Worm (Caenorhabditis elegans) whole organism, L1 larva: ENCODE data around the gene uncp-18.

ENCODE experiments used
- C04F5.9 ChIP-seq: sonication (generic microtip); optimal IDR thresholded peaks from 2 replicates; lab custom pipeline; 2016; ENCODE audit warnings: missing genetic modification characterization, missing compliant biosample characterization
- C16A3.4 ChIP-seq: fragments of 150-350 bp; optimal IDR thresholded peaks from 2 replicates; lab custom pipeline; 2014; ENCODE audit warnings: missing biosample characterization, missing genetic modification characterization
- C34B4.2 ChIP-seq: sonication (generic microtip); optimal IDR thresholded peaks from 2 replicates; lab custom pipeline; 2017; ENCODE audit warnings: mild to moderate bottlenecking, missing genetic modification characterization, missing compliant biosample characterization
- F16B12.6 ChIP-seq: fragments of 150-350 bp; optimal IDR thresholded peaks from 2 replicates; lab custom pipeline; 2014; ENCODE audit warnings: missing biosample characterization, missing genetic modification characterization
- aha-1 ChIP-seq: fragments of 150-350 bp; optimal IDR thresholded peaks from 2 replicates; lab custom pipeline; 2014; ENCODE audit warnings: missing biosample characterization, missing genetic modification characterization
- aly-2 ChIP-seq: fragments of 150-350 bp; optimal IDR thresholded peaks from 2 replicates; lab custom pipeline; 2014; ENCODE audit warnings: missing biosample characterization, missing genetic modification characterization
- ama-1 ChIP-seq: fragments of 150-350 bp; optimal IDR thresholded peaks from 2 replicates; lab custom pipeline; 2014
- ceh-63 ChIP-seq: fragments of 200-800 bp; sonication (Bioruptor generic); optimal IDR thresholded peaks from 2 replicates; lab custom pipeline; 2018; ENCODE audit warnings: mild to moderate bottlenecking, missing genetic modification characterization, missing compliant biosample characterization
- ceh-82 ChIP-seq, 3 experiments: fragments of 150-350 bp in 1 of 3; sonication (generic microtip) in 2 of 3; optimal IDR thresholded peaks; 2 replicates each; lab custom pipeline; 2014 to 2017; ENCODE audit warnings: missing biosample characterization in 3 of 3, missing genetic modification characterization in 3 of 3
- dpl-1 ChIP-seq, 3 experiments: fragments of 150-350 bp in 2 of 3; sonication (generic microtip) in 1 of 3; optimal IDR thresholded peaks; 2 replicates each; lab custom pipeline; 2014 to 2017; ENCODE audit warnings: missing biosample characterization in 3 of 3, missing genetic modification characterization in 3 of 3, missing genetic modification reagents in 3 of 3
- dsc-1 ChIP-seq: sonication (generic microtip); optimal IDR thresholded peaks from 2 replicates; lab custom pipeline; 2016; ENCODE audit warnings: mild to moderate bottlenecking, missing genetic modification characterization, missing compliant biosample characterization
- efl-3 ChIP-seq: fragments of 200-800 bp; sonication (Bioruptor generic); optimal IDR thresholded peaks from 2 replicates; lab custom pipeline; 2018; ENCODE audit warnings: mild to moderate bottlenecking, missing genetic modification characterization, missing compliant biosample characterization
- elt-2 ChIP-seq: sonication (generic microtip); optimal IDR thresholded peaks from 2 replicates; lab custom pipeline; 2016; ENCODE audit warnings: missing genetic modification characterization, mild to moderate bottlenecking, inconsistent platforms, missing compliant biosample characterization, missing genetic modification reagents
- ets-5 ChIP-seq: fragments of 200-800 bp; sonication (Bioruptor generic); IDR thresholded peaks from 2 replicates; pipeline ENCODE4 v1.3.6; 2022; ENCODE audit warnings: missing genetic modification characterization, missing compliant biosample characterization
- fkh-4 ChIP-seq: sonication (generic microtip); optimal IDR thresholded peaks from 2 replicates; lab custom pipeline; 2016; ENCODE audit warnings: missing compliant biosample characterization, missing genetic modification characterization, borderline replicate concordance
- fkh-8 ChIP-seq: sonication (generic microtip); optimal IDR thresholded peaks from 2 replicates; lab custom pipeline; 2016; ENCODE audit warnings: mild to moderate bottlenecking, missing genetic modification characterization, missing compliant biosample characterization
- hlh-17 ChIP-seq: fragments of 200-800 bp; sonication (Bioruptor generic); optimal IDR thresholded peaks from 2 replicates; lab custom pipeline; 2018; ENCODE audit warnings: missing genetic modification characterization, mild to moderate bottlenecking, missing compliant biosample characterization, moderate library complexity, borderline replicate concordance
- irx-1 ChIP-seq: sonication (generic microtip); optimal IDR thresholded peaks from 2 replicates; lab custom pipeline; 2016; ENCODE audit warnings: missing genetic modification characterization, missing compliant biosample characterization
- lin-13 ChIP-seq: fragments of 150-350 bp; optimal IDR thresholded peaks from 2 replicates; lab custom pipeline; 2014; ENCODE audit warnings: missing biosample characterization, missing genetic modification reagents, missing genetic modification characterization
- lin-35 ChIP-seq, 2 experiments: fragments of 150-350 bp; optimal IDR thresholded peaks; 2 replicates each; lab custom pipeline; 2014; ENCODE audit warnings: missing biosample characterization in 2 of 2, missing genetic modification characterization in 2 of 2, missing genetic modification reagents in 2 of 2
- lin-39 ChIP-seq: fragments of 150-350 bp; optimal IDR thresholded peaks from 2 replicates; lab custom pipeline; 2014; ENCODE audit warnings: missing biosample characterization, missing genetic modification reagents, missing genetic modification characterization
- lir-3 ChIP-seq: sonication (generic microtip); optimal IDR thresholded peaks from 2 replicates; lab custom pipeline; 2016; ENCODE audit warnings: mild to moderate bottlenecking, missing genetic modification characterization, moderate library complexity, missing compliant biosample characterization; ENCODE audit not compliant: poor library complexity
- lsy-2 ChIP-seq, 2 experiments: fragments of 150-350 bp; optimal IDR thresholded peaks; 2 replicates each; lab custom pipeline; 2014; ENCODE audit warnings: missing biosample characterization in 2 of 2, missing genetic modification characterization in 2 of 2
- mab-9 ChIP-seq: fragments of 200-800 bp; sonication (Bioruptor generic); IDR thresholded peaks from 2 replicates; pipeline ENCODE4 v1.3.6; 2022; ENCODE audit warnings: missing genetic modification reagents, missing genetic modification characterization, missing compliant biosample characterization
- nhr-11 ChIP-seq: fragments of 150-350 bp; optimal IDR thresholded peaks from 2 replicates; lab custom pipeline; 2014; ENCODE audit warnings: missing biosample characterization, missing genetic modification characterization
- nhr-28 ChIP-seq: fragments of 150-350 bp; optimal IDR thresholded peaks from 2 replicates; lab custom pipeline; 2014; ENCODE audit warnings: missing biosample characterization, missing genetic modification characterization
- nhr-76 ChIP-seq: sonication (generic microtip); optimal IDR thresholded peaks from 2 replicates; lab custom pipeline; 2017; ENCODE audit warnings: missing biosample characterization, missing genetic modification characterization
- nhr-77 ChIP-seq: fragments of 150-350 bp; optimal IDR thresholded peaks from 2 replicates; lab custom pipeline; 2014; ENCODE audit warnings: missing biosample characterization, missing genetic modification characterization
- nhr-90 ChIP-seq: sonication (generic microtip); optimal IDR thresholded peaks from 2 replicates; lab custom pipeline; 2016; ENCODE audit warnings: mild to moderate bottlenecking, missing genetic modification characterization, missing compliant biosample characterization; ENCODE audit not compliant: poor library complexity
- pag-3 ChIP-seq: sonication (generic microtip); optimal IDR thresholded peaks from 2 replicates; lab custom pipeline; 2017; ENCODE audit warnings: missing genetic modification characterization, mild to moderate bottlenecking, missing compliant biosample characterization, antibody characterized with exemption, borderline replicate concordance; ENCODE audit not compliant: insufficient read depth
- pax-3 ChIP-seq: fragments of 200-800 bp; sonication (Bioruptor generic); optimal IDR thresholded peaks from 2 replicates; lab custom pipeline; 2018; ENCODE audit warnings: mild to moderate bottlenecking, missing genetic modification characterization, moderate library complexity, missing compliant biosample characterization
- snpc-4 ChIP-seq: fragments of 150-350 bp; optimal IDR thresholded peaks from 2 replicates; lab custom pipeline; 2014; ENCODE audit warnings: missing biosample characterization, missing genetic modification characterization
- sox-4 ChIP-seq: sonication (generic microtip); optimal IDR thresholded peaks from 2 replicates; lab custom pipeline; 2016; ENCODE audit warnings: missing genetic modification characterization, missing compliant biosample characterization
- swsn-7 ChIP-seq: sonication (generic microtip); optimal IDR thresholded peaks from 2 replicates; lab custom pipeline; 2016; ENCODE audit warnings: missing genetic modification characterization, missing compliant biosample characterization
- tbx-2 ChIP-seq: sonication (generic microtip); optimal IDR thresholded peaks from 2 replicates; lab custom pipeline; 2016; ENCODE audit warnings: missing genetic modification characterization, missing compliant biosample characterization
- tlp-1 ChIP-seq: fragments of 150-350 bp; optimal IDR thresholded peaks from 2 replicates; lab custom pipeline; 2014; ENCODE audit warnings: missing biosample characterization, missing genetic modification characterization
- unc-130 ChIP-seq: fragments of 150-350 bp; optimal IDR thresholded peaks from 2 replicates; lab custom pipeline; 2017; ENCODE audit warnings: missing biosample characterization, missing genetic modification characterization, inconsistent platforms
- unc-30 ChIP-seq: sonication (generic microtip); optimal IDR thresholded peaks from 2 replicates; lab custom pipeline; 2017; ENCODE audit warnings: missing biosample characterization, missing genetic modification characterization
- unc-62 ChIP-seq: fragments of 150-350 bp; optimal IDR thresholded peaks from 2 replicates; lab custom pipeline; 2014; ENCODE audit warnings: missing biosample characterization, missing genetic modification reagents, missing genetic modification characterization
- unc-86 ChIP-seq: sonication (generic microtip); optimal IDR thresholded peaks from 2 replicates; lab custom pipeline; 2016; ENCODE audit warnings: missing genetic modification characterization, missing compliant biosample characterization
- unc-98 ChIP-seq: fragments of 200-800 bp; sonication (Bioruptor generic); IDR thresholded peaks from 2 replicates; pipeline ENCODE4 v1.3.6; 2022; ENCODE audit warnings: missing genetic modification characterization, missing compliant biosample characterization
- vab-15 ChIP-seq: sonication (generic microtip); optimal IDR thresholded peaks from 2 replicates; lab custom pipeline; 2017; ENCODE audit warnings: missing genotype, mild to moderate bottlenecking, missing genetic modification characterization, missing compliant biosample characterization
- zag-1 ChIP-seq: fragments of 150-350 bp; optimal IDR thresholded peaks from 2 replicates; lab custom pipeline; 2014; ENCODE audit warnings: missing biosample characterization, missing genetic modification characterization
- zip-4 ChIP-seq: fragments of 200-800 bp; sonication (Bioruptor generic); optimal IDR thresholded peaks from 2 replicates; lab custom pipeline; 2018; ENCODE audit warnings: mild to moderate bottlenecking, missing genetic modification characterization, moderate library complexity, missing compliant biosample characterization

Gene uncp-18

ce11 chrIV:396373-396772 is 6.0 kb downstream of the uncp-18 start, which contains the start of gene rrp-8 (continued):
- TF ChIP-seq nhr-11 (tag; lab: Kevin White, UChicago), result no peak
- TF ChIP-seq, all 84 proteins: peak for 5

- TF ChIP-seq lin-35 (GFP tag; optimal IDR thresholded peaks at IDR 0.05; lab: Kevin White, UChicago) (no peak), fkh-8 (tag; lab: Kevin White, UChicago) (no peak), lin-13 (GFP tag; lab: Kevin White, UChicago) (no peak), nhr-90 (tag; lab: Kevin White, UChicago) (no peak), dpl-1 (GFP tag; optimal IDR thresholded peaks at IDR 0.05; lab: Kevin White, UChicago) (no peak), C04F5.9 (no peak), sox-4 (tag; lab: Kevin White, UChicago) (no peak), vab-15 (tag; lab: Kevin White, UChicago) (no peak), nhr-77 (tag; lab: Kevin White, UChicago) (no peak), lir-3 (tag; lab: Kevin White, UChicago) (no peak), lin-39 (tag; lab: Kevin White, UChicago) (no peak), nhr-76 (no peak), pax-3 (tag; lab: Kevin White, UChicago) (no peak)
Observed at ce11 chrIV:401395-401794, 11.0 kb downstream of the uncp-18 start, which contains the start of gene gpa-4. Gene gpa-4, plus strand, starts transcription at chrIV:401695.

ce11 chrIV:408892-409291 is 18.5 kb downstream of the uncp-18 start:
- no peak for TF ChIP-seq snpc-4 (tag; lab: Kevin White, UChicago)
- TF ChIP-seq unc-30, result no peak
- TF ChIP-seq elt-2 (tag; lab: Kevin White, UChicago), result peak; percentile 28
- no peak for TF ChIP-seq C34B4.2 (tag; lab: Kevin White, UChicago)
- TF ChIP-seq fkh-4, result no peak
- no peak for TF ChIP-seq lir-3 (tag; lab: Kevin White, UChicago)
- TF ChIP-seq tlp-1, result peak; percentile 22
- TF ChIP-seq swsn-7 (tag; lab: Kevin White, UChicago), result no peak
- TF ChIP-seq mab-9 (GFP tag; lab: Robert Waterston, UW), result no peak
- no peak for TF ChIP-seq hlh-17 (GFP tag; lab: Kevin White, UChicago)

- no peak for TF ChIP-seq pag-3
- TF ChIP-seq lin-39 (tag; lab: Kevin White, UChicago), result no peak
- no peak for TF ChIP-seq lir-3 (tag; lab: Kevin White, UChicago)
- TF ChIP-seq nhr-76, result no peak
Observed at ce11 chrIV:409935-410334, 19.6 kb downstream of the uncp-18 start, which contains the start of gene kgb-1. Gene kgb-1, minus strand, starts transcription at chrIV:410035.

ce11 chrIV:410420-410891 is 20.1 kb downstream of the uncp-18 start, which contains the start of gene T07A9.12:
Gene T07A9.12, plus strand, starts transcription at chrIV:410867.
- TF ChIP-seq nhr-76, result no peak
- no peak for TF ChIP-seq efl-3 (GFP tag; lab: Kevin White, UChicago)
- peak; percentile 3 to 70 (median 64) for TF ChIP-seq ceh-82 (tag; optimal IDR thresholded peaks at IDR 0.05; lab: Kevin White, UChicago)
- TF ChIP-seq lin-13 (GFP tag; lab: Kevin White, UChicago), result peak; percentile 69
- peak; percentile 82 to 88 for TF ChIP-seq lsy-2 (tag; optimal IDR thresholded peaks at IDR 0.05; lab: Kevin White, UChicago)
- no peak for TF ChIP-seq zag-1 (tag; lab: Kevin White, UChicago)
- peak; percentile 83 for TF ChIP-seq vab-15 (tag; lab: Kevin White, UChicago)
- TF ChIP-seq dsc-1 (tag; lab: Kevin White, UChicago), result peak; percentile 54
- TF ChIP-seq irx-1 (tag; lab: Kevin White, UChicago), result peak; percentile 35
- peak; percentile 77 for TF ChIP-seq unc-130 (tag; lab: Kevin White, UChicago)
- TF ChIP-seq unc-62, result no peak
- peak; percentile 74 to 76 for TF ChIP-seq lin-35 (GFP tag; optimal IDR thresholded peaks at IDR 0.05; lab: Kevin White, UChicago)
- peak; percentile 51 for TF ChIP-seq unc-86 (tag; lab: Kevin White, UChicago)
- no peak for TF ChIP-seq ets-5 (GFP tag; lab: Robert Waterston, UW)
- TF ChIP-seq zip-4 (GFP tag; lab: Kevin White, UChicago), result no peak
- peak; percentile 71 for TF ChIP-seq unc-98 (GFP tag; lab: Robert Waterston, UW)
- peak; percentile 36 for TF ChIP-seq aly-2 (tag; lab: Kevin White, UChicago)
- no peak for TF ChIP-seq nhr-28 (tag; lab: Kevin White, UChicago)
- no peak for TF ChIP-seq ama-1 (lab: Kevin White, UChicago)
- peak; percentile 85 for TF ChIP-seq C16A3.4 (tag; lab: Kevin White, UChicago)
- TF ChIP-seq pax-3 (tag; lab: Kevin White, UChicago), result peak; percentile 81
- TF ChIP-seq ceh-63 (GFP tag; lab: Kevin White, UChicago), result no peak
- no peak for TF ChIP-seq aha-1
- peak; percentile 51 for TF ChIP-seq C04F5.9
- peak; percentile 84 for TF ChIP-seq lir-3 (tag; lab: Kevin White, UChicago)
- peak; percentile 82 for TF ChIP-seq tbx-2 (tag; lab: Kevin White, UChicago)
- TF ChIP-seq F16B12.6 (tag; lab: Kevin White, UChicago), result peak; percentile 25
